Fruit fly (Drosophila melanogaster) whole organism, embryonic: ENCODE results near the gene Pxd.
A peak's percentile ranks its signal among the peaks of the same experiment; 100 is the strongest.

ENCODE experiments used
- ATbp ChIP-seq: fragments of 200-800 bp; sonication (Bioruptor generic); optimal IDR thresholded peaks from 2 replicates; lab custom pipeline; 2017; ENCODE audit warnings: missing biosample characterization, mild to moderate bottlenecking, missing genetic modification characterization, missing genetic modification reagents
- CG1024 ChIP-seq: fragments of 200-800 bp; sonication (Bioruptor generic); IDR thresholded peaks from 2 replicates; pipeline ENCODE4 v1.3.6; 2022; ENCODE audit warnings: missing biosample characterization, missing genetic modification characterization
- CG10366 ChIP-seq: fragments of 200-800 bp; sonication (Bioruptor generic); IDR thresholded peaks from 2 replicates; pipeline ENCODE4 v1.3.6; 2022; ENCODE audit warnings: missing biosample characterization, missing genetic modification characterization
- CG10462 ChIP-seq: fragments of 200-800 bp; sonication (Bioruptor generic); optimal IDR thresholded peaks from 2 replicates; lab custom pipeline; 2016; ENCODE audit warnings: missing biosample characterization, missing genetic modification characterization
- CG11398 ChIP-seq: fragments of 200-800 bp; sonication (Bioruptor generic); optimal IDR thresholded peaks from 2 replicates; lab custom pipeline; 2016; ENCODE audit warnings: missing biosample characterization, missing genetic modification characterization
- CG12219 ChIP-seq: fragments of 200-800 bp; sonication (Bioruptor generic); optimal IDR thresholded peaks from 3 replicates; lab custom pipeline; 2018; ENCODE audit warnings: missing biosample characterization, mild to moderate bottlenecking, missing genetic modification characterization
- CG13894 ChIP-seq: fragments of 200-800 bp; sonication (Bioruptor generic); optimal IDR thresholded peaks from 3 replicates; lab custom pipeline; 2018; ENCODE audit warnings: missing biosample characterization, mild to moderate bottlenecking, missing genetic modification characterization, moderate library complexity
- CG14710 ChIP-seq: fragments of 200-800 bp; sonication (Bioruptor generic); optimal IDR thresholded peaks from 3 replicates; lab custom pipeline; 2019; ENCODE audit warnings: missing biosample characterization, mild to moderate bottlenecking, missing genetic modification characterization, moderate library complexity
- CG15479 ChIP-seq: fragments of 200-800 bp; sonication (Bioruptor generic); optimal IDR thresholded peaks from 3 replicates; lab custom pipeline; 2019; ENCODE audit warnings: missing biosample characterization, mild to moderate bottlenecking, missing genetic modification characterization, moderate library complexity
- CG15514 ChIP-seq: fragments of 200-800 bp; sonication (Bioruptor generic); optimal IDR thresholded peaks from 3 replicates; lab custom pipeline; 2017; ENCODE audit warnings: missing biosample characterization, missing genetic modification characterization, mild to moderate bottlenecking, moderate library complexity, missing genetic modification reagents
- CG15696 ChIP-seq: fragments of 200-800 bp; sonication (Bioruptor generic); optimal IDR thresholded peaks from 2 replicates; lab custom pipeline; 2019; ENCODE audit warnings: missing biosample characterization, mild to moderate bottlenecking, missing genetic modification characterization, moderate library complexity
- CG1603 ChIP-seq: fragments of 200-800 bp; sonication (Bioruptor generic); optimal IDR thresholded peaks from 2 replicates; lab custom pipeline; 2019; ENCODE audit warnings: missing biosample characterization, mild to moderate bottlenecking, missing genetic modification characterization, moderate library complexity
- CG16813 ChIP-seq: fragments of 200-800 bp; sonication (Bioruptor generic); IDR thresholded peaks from 3 replicates; pipeline ENCODE4 v1.3.6; 2022; ENCODE audit warnings: missing biosample characterization, missing genetic modification characterization; ENCODE audit not compliant: partially characterized antibody
- CG17385 ChIP-seq: fragments of 200-800 bp; sonication (Bioruptor generic); optimal IDR thresholded peaks from 3 replicates; lab custom pipeline; 2018; ENCODE audit warnings: missing biosample characterization, mild to moderate bottlenecking, missing genetic modification characterization
- CG2678 ChIP-seq: fragments of 200-800 bp; sonication (Bioruptor generic); optimal IDR thresholded peaks from 3 replicates; lab custom pipeline; 2019; ENCODE audit warnings: missing biosample characterization, mild to moderate bottlenecking, missing genetic modification characterization, moderate library complexity
- CG32772 ChIP-seq: fragments of 200-800 bp; sonication (Bioruptor generic); IDR thresholded peaks from 2 replicates; pipeline ENCODE4 v1.3.6; 2022; ENCODE audit warnings: missing biosample characterization, missing genetic modification characterization
- CG4424 ChIP-seq: fragments of 200-800 bp; sonication (Bioruptor generic); optimal IDR thresholded peaks from 3 replicates; lab custom pipeline; 2016; ENCODE audit warnings: missing biosample characterization, missing genetic modification characterization
- CG6272 ChIP-seq: fragments of 200-800 bp; sonication (Bioruptor generic); IDR thresholded peaks from 2 replicates; pipeline ENCODE4 v1.3.6; 2022; ENCODE audit warnings: missing biosample characterization, missing genetic modification characterization
- CG6654 ChIP-seq: fragments of 200-800 bp; sonication (Bioruptor generic); optimal IDR thresholded peaks from 2 replicates; lab custom pipeline; 2017; ENCODE audit warnings: missing biosample characterization, mild to moderate bottlenecking, missing genetic modification characterization
- CG7928 ChIP-seq: fragments of 200-800 bp; sonication (Bioruptor generic); optimal IDR thresholded peaks from 2 replicates; lab custom pipeline; 2017; ENCODE audit warnings: missing biosample characterization, mild to moderate bottlenecking, missing genetic modification characterization
- CG8478 ChIP-seq: fragments of >200 bp; optimal IDR thresholded peaks from 2 replicates; lab custom pipeline; 2018
- CG8944 ChIP-seq: fragments of 200-800 bp; sonication (Bioruptor generic); optimal IDR thresholded peaks from 3 replicates; lab custom pipeline; 2016; ENCODE audit warnings: missing biosample characterization, missing genetic modification characterization
- CG9437 ChIP-seq: fragments of 200-800 bp; sonication (Bioruptor generic); optimal IDR thresholded peaks from 2 replicates; lab custom pipeline; 2018; ENCODE audit warnings: missing biosample characterization, mild to moderate bottlenecking, missing genetic modification characterization
- Camta ChIP-seq: fragments of 200-800 bp; sonication (Bioruptor generic); optimal IDR thresholded peaks from 2 replicates; lab custom pipeline; 2016; ENCODE audit warnings: missing biosample characterization, missing genetic modification characterization
- CrebB ChIP-seq: fragments of 200-800 bp; sonication (Bioruptor generic); optimal IDR thresholded peaks from 3 replicates; lab custom pipeline; 2018; ENCODE audit warnings: missing biosample characterization, mild to moderate bottlenecking, missing genetic modification characterization
- Hr51 ChIP-seq, 2 experiments: fragments of 200-800 bp; sonication (Bioruptor generic); optimal IDR thresholded peaks; 2 replicates in 1 of 2; 3 replicates in 1 of 2; lab custom pipeline; 2016 to 2018; ENCODE audit warnings: missing biosample characterization in 2 of 2, missing genetic modification characterization in 2 of 2, mild to moderate bottlenecking in 1 of 2, moderate library complexity in 1 of 2
- Nf-YC ChIP-seq: fragments of 200-800 bp; optimal IDR thresholded peaks from 3 replicates; lab custom pipeline; 2019; ENCODE audit warnings: missing biosample characterization, mild to moderate bottlenecking, missing genetic modification characterization, moderate library complexity
- Oli ChIP-seq: fragments of 200-800 bp; sonication (Bioruptor generic); optimal IDR thresholded peaks from 2 replicates; lab custom pipeline; 2018; ENCODE audit warnings: missing biosample characterization, mild to moderate bottlenecking, missing genetic modification characterization, moderate library complexity
- Xbp1 ChIP-seq: fragments of 200-800 bp; sonication (Bioruptor generic); optimal IDR thresholded peaks from 3 replicates; lab custom pipeline; 2016; ENCODE audit warnings: missing biosample characterization, mild to moderate bottlenecking, missing genetic modification characterization
- ap ChIP-seq: fragments of 200-800 bp; sonication (Bioruptor generic); IDR thresholded peaks from 2 replicates; pipeline ENCODE4 v1.3.6; 2022; ENCODE audit warnings: missing biosample characterization, missing genetic modification characterization
- bcd ChIP-seq: fragments of 200-800 bp; sonication (Bioruptor generic); optimal IDR thresholded peaks from 2 replicates; lab custom pipeline; 2017; ENCODE audit warnings: missing biosample characterization, mild to moderate bottlenecking, missing genetic modification characterization
- bsh ChIP-seq, 2 experiments: fragments of 200-800 bp; sonication (Bioruptor generic); optimal IDR thresholded peaks; 2 replicates each; lab custom pipeline; 2017 to 2018; ENCODE audit warnings: mild to moderate bottlenecking in 2 of 2, missing biosample characterization in 2 of 2, missing genetic modification characterization in 2 of 2, moderate library complexity in 1 of 2
- cas ChIP-seq: fragments of 200-800 bp; sonication (Bioruptor generic); IDR thresholded peaks from 2 replicates; pipeline ENCODE4 v1.3.6; 2022; ENCODE audit warnings: missing biosample characterization, missing genetic modification characterization
- cato ChIP-seq: fragments of 200-800 bp; sonication (Bioruptor generic); optimal IDR thresholded peaks from 2 replicates; lab custom pipeline; 2016; ENCODE audit warnings: missing biosample characterization, missing genetic modification characterization, borderline replicate concordance
- dimm ChIP-seq: fragments of 200-800 bp; sonication (Bioruptor generic); IDR thresholded peaks from 2 replicates; pipeline ENCODE4 v1.3.6; 2022; ENCODE audit warnings: missing biosample characterization, missing genetic modification characterization
- dmrt11E ChIP-seq: fragments of 200-800 bp; sonication (Bioruptor generic); optimal IDR thresholded peaks from 3 replicates; lab custom pipeline; 2018; ENCODE audit warnings: missing biosample characterization, mild to moderate bottlenecking, missing genetic modification characterization, moderate library complexity
- dmrt99B ChIP-seq: fragments of 200-800 bp; sonication (Bioruptor generic); optimal IDR thresholded peaks from 2 replicates; lab custom pipeline; 2018; ENCODE audit warnings: missing biosample characterization, mild to moderate bottlenecking, missing genetic modification characterization, moderate library complexity
- fru ChIP-seq: fragments of >200 bp; optimal IDR thresholded peaks from 2 replicates; lab custom pipeline; 2017
- fu2 ChIP-seq: fragments of 200-800 bp; sonication (Bioruptor generic); optimal IDR thresholded peaks from 2 replicates; lab custom pipeline; 2016; ENCODE audit warnings: missing biosample characterization, missing genetic modification characterization
- gem ChIP-seq: fragments of 200-800 bp; sonication (Bioruptor generic); optimal IDR thresholded peaks from 2 replicates; lab custom pipeline; 2019; ENCODE audit warnings: missing biosample characterization, mild to moderate bottlenecking, missing genetic modification characterization, moderate library complexity
- gt ChIP-seq: fragments of 200-800 bp; sonication (Bioruptor generic); IDR thresholded peaks from 2 replicates; pipeline ENCODE4 v1.3.6; 2022; ENCODE audit warnings: missing biosample characterization, missing genetic modification characterization
- hb ChIP-seq: fragments of 200-800 bp; sonication (Bioruptor generic); IDR thresholded peaks from 3 replicates; pipeline ENCODE4 v1.3.6; 2022; ENCODE audit warnings: missing biosample characterization, missing genetic modification characterization; ENCODE audit not compliant: partially characterized antibody
- klu ChIP-seq: fragments of 200-800 bp; sonication (Bioruptor generic); IDR thresholded peaks from 2 replicates; pipeline ENCODE4 v1.3.6; 2022; ENCODE audit warnings: missing biosample characterization, missing genetic modification characterization
- lbe ChIP-seq: fragments of 200-800 bp; sonication (Bioruptor generic); optimal IDR thresholded peaks from 2 replicates; lab custom pipeline; 2016; ENCODE audit warnings: missing biosample characterization, mild to moderate bottlenecking, missing genetic modification characterization
- nmo ChIP-seq: fragments of 200-800 bp; sonication (Bioruptor generic); optimal IDR thresholded peaks from 2 replicates; lab custom pipeline; 2018; ENCODE audit warnings: missing biosample characterization, mild to moderate bottlenecking, missing genetic modification characterization, moderate library complexity
- sens ChIP-seq: fragments of 200-800 bp; sonication (Bioruptor generic); peaks from one replicate; lab custom pipeline; 2016; ENCODE audit warnings: missing biosample characterization, missing genetic modification characterization
- sisA ChIP-seq: fragments of 200-800 bp; sonication (Bioruptor generic); IDR thresholded peaks from 2 replicates; pipeline ENCODE4 v1.3.6; 2022; ENCODE audit warnings: missing biosample characterization, missing genetic modification characterization
- tup ChIP-seq: fragments of 200-800 bp; sonication (Bioruptor generic); optimal IDR thresholded peaks from 2 replicates; lab custom pipeline; 2016; ENCODE audit warnings: missing biosample characterization, mild to moderate bottlenecking, missing genetic modification characterization, moderate library complexity
- vvl ChIP-seq: fragments of 200-800 bp; sonication (Bioruptor generic); IDR thresholded peaks from 2 replicates; pipeline ENCODE4 v1.3.6; 2022; ENCODE audit warnings: missing biosample characterization, missing genetic modification characterization
- wek ChIP-seq: fragments of 200-800 bp; sonication (Bioruptor generic); optimal IDR thresholded peaks from 3 replicates; lab custom pipeline; 2018; ENCODE audit warnings: missing biosample characterization, mild to moderate bottlenecking, missing genetic modification characterization, moderate library complexity

The Pxd gene

dm6 chr3R:17059100-17059810 lies 44.9 kb downstream of the Pxd start:
- TF ChIP-seq dimm (GFP tag; lab: Robert Waterston, UW) (no peak), CG1603 (tag; lab: Kevin White, UChicago) (peak; percentile 18), nmo (GFP tag; lab: Kevin White, UChicago) (peak; percentile 52), ap (GFP tag; lab: Robert Waterston, UW) (0 out of 2 replicates have a peak, but pooled peaks have one; percentile 8), wek (GFP tag; lab: Kevin White, UChicago) (no peak), sens (peak; percentile 90), CG11398 (peak; percentile 2), CG32772 (GFP tag; lab: Robert Waterston, UW) (0 out of 2 replicates have a peak, but pooled peaks have one; percentile 18), CG8478 (no peak), CG10462 (GFP tag; lab: Kevin White, UChicago) (no peak), cas (GFP tag; lab: Robert Waterston, UW) (no peak), tup (GFP tag; lab: Kevin White, UChicago) (no peak), Oli (tag; lab: Kevin White, UChicago) (peak; percentile 35), CG15514 (GFP tag; lab: Kevin White, UChicago) (no peak), CG15696 (tag; lab: Kevin White, UChicago) (no peak), CG1024 (GFP tag; lab: Robert Waterston, UW) (no peak), CrebB (tag; lab: Kevin White, UChicago) (no peak), Nf-YC (tag; lab: Kevin White, UChicago) (no peak), dmrt99B (tag; lab: Kevin White, UChicago) (peak; percentile 35), CG6654 (peak; percentile 31), Xbp1 (GFP tag; lab: Kevin White, UChicago) (peak; percentile 31), hb (GFP tag; lab: Robert Waterston, UW) (no peak), fu2 (no peak), CG4424 (GFP tag; lab: Kevin White, UChicago) (peak; percentile 30), CG2678 (tag; lab: Kevin White, UChicago) (peak; percentile 32), CG16813 (GFP tag; lab: Robert Waterston, UW) (no peak), CG10366 (GFP tag; lab: Robert Waterston, UW) (no peak), fru (lab: Kevin White, UChicago) (no peak), gem (tag; lab: Kevin White, UChicago) (peak; percentile 62), gt (GFP tag; lab: Robert Waterston, UW) (no peak), lbe (peak; percentile 5), ATbp (GFP tag; lab: Kevin White, UChicago) (peak; percentile 52), klu (no peak), cato (GFP tag; lab: Kevin White, UChicago) (no peak), sisA (no peak), CG9437 (GFP tag; lab: Kevin White, UChicago) (peak; percentile 13), CG12219 (GFP tag; lab: Kevin White, UChicago) (peak; percentile 9), CG7928 (GFP tag; lab: Kevin White, UChicago) (no peak), vvl (no peak), Hr51 (GFP tag; optimal IDR thresholded peaks at IDR 0.05; lab: Kevin White, UChicago) (peak in 1 of 2 experiments; percentile 37), CG13894 (no peak), Camta (GFP tag; lab: Kevin White, UChicago) (peak; percentile 20), CG15479 (GFP tag; lab: Kevin White, UChicago) (no peak), CG14710 (tag; lab: Kevin White, UChicago) (no peak), CG8944 (GFP tag; lab: Kevin White, UChicago) (peak; percentile 28), dmrt11E (tag; lab: Kevin White, UChicago) (peak; percentile 18), CG6272 (no peak), bsh (GFP tag; optimal IDR thresholded peaks at IDR 0.05; lab: Kevin White, UChicago) (peak; percentile 25 to 88), CG17385 (GFP tag; lab: Kevin White, UChicago) (no peak), bcd (GFP tag; lab: Kevin White, UChicago) (peak; percentile 25)
